Fruit fly (Drosophila melanogaster) whole organism, embryonic: ENCODE data around the gene COX7AL2.
A peak's percentile ranks its signal among the peaks of the same experiment; 100 is the strongest.

Source experiments
- B-H2 ChIP-seq: fragments of 200-800 bp; sonication (Bioruptor generic); optimal IDR thresholded peaks from 2 replicates; lab custom pipeline; 2018; ENCODE audit warnings: missing biosample characterization, mild to moderate bottlenecking, missing genetic modification characterization
- BtbVII ChIP-seq: fragments of 200-800 bp; sonication (Bioruptor generic); optimal IDR thresholded peaks from 3 replicates; lab custom pipeline; 2017; ENCODE audit warnings: missing biosample characterization, mild to moderate bottlenecking, missing genetic modification characterization
- CG10462 ChIP-seq: fragments of 200-800 bp; sonication (Bioruptor generic); optimal IDR thresholded peaks from 2 replicates; lab custom pipeline; 2016; ENCODE audit warnings: missing biosample characterization, missing genetic modification characterization
- CG12236 ChIP-seq: fragments of 200-800 bp; sonication (Bioruptor generic); optimal IDR thresholded peaks from 2 replicates; lab custom pipeline; 2016; ENCODE audit warnings: missing biosample characterization, missing genetic modification characterization
- CG13287 ChIP-seq: fragments of 200-800 bp; sonication (Bioruptor generic); IDR thresholded peaks from 2 replicates; pipeline ENCODE4 v1.3.6; 2022; ENCODE audit warnings: missing biosample characterization, missing genetic modification characterization; ENCODE audit not compliant: partially characterized antibody
- CG16779 ChIP-seq: fragments of 200-800 bp; sonication (Bioruptor generic); IDR thresholded peaks from 2 replicates; pipeline ENCODE4 v1.3.6; 2022; ENCODE audit warnings: missing biosample characterization, missing genetic modification characterization
- CG17361 ChIP-seq: fragments of 200-800 bp; sonication (Bioruptor generic); IDR thresholded peaks from 3 replicates; pipeline ENCODE4 v1.3.6; 2022; ENCODE audit warnings: missing biosample characterization, missing genetic modification characterization
- CG17385 ChIP-seq: fragments of 200-800 bp; sonication (Bioruptor generic); optimal IDR thresholded peaks from 3 replicates; lab custom pipeline; 2018; ENCODE audit warnings: missing biosample characterization, mild to moderate bottlenecking, missing genetic modification characterization
- CG17612 ChIP-seq: fragments of 200-800 bp; sonication (Bioruptor generic); IDR thresholded peaks from 2 replicates; pipeline ENCODE4 v1.3.6; 2022; ENCODE audit warnings: missing biosample characterization, missing genetic modification characterization
- CG3065 ChIP-seq: fragments of 200-800 bp; sonication (Bioruptor generic); optimal IDR thresholded peaks from 2 replicates; lab custom pipeline; 2016; ENCODE audit warnings: missing biosample characterization, missing genetic modification characterization
- CG3407 ChIP-seq: fragments of 200-800 bp; sonication (Bioruptor generic); optimal IDR thresholded peaks from 2 replicates; lab custom pipeline; 2018; ENCODE audit warnings: missing biosample characterization, mild to moderate bottlenecking, missing genetic modification characterization
- CG3726 ChIP-seq: fragments of 200-800 bp; sonication (Bioruptor generic); IDR thresholded peaks from 3 replicates; pipeline ENCODE4, ENCODE4 v1.3.6; 2022; ENCODE audit warnings: missing biosample characterization, missing genetic modification characterization
- CG42726 ChIP-seq: fragments of 200-800 bp; sonication (Bioruptor generic); IDR thresholded peaks from 2 replicates; pipeline ENCODE4 v1.3.6; 2022; ENCODE audit warnings: missing biosample characterization, missing genetic modification characterization; ENCODE audit not compliant: partially characterized antibody
- CG4730 ChIP-seq: fragments of 200-800 bp; sonication (Bioruptor generic); IDR thresholded peaks from 2 replicates; pipeline ENCODE4 v1.3.6; 2022; ENCODE audit warnings: missing biosample characterization, missing genetic modification characterization
- CG6254 ChIP-seq: fragments of 200-800 bp; sonication (Bioruptor generic); optimal IDR thresholded peaks from 3 replicates; lab custom pipeline; 2017; ENCODE audit warnings: mild to moderate bottlenecking, missing biosample characterization, missing genetic modification reagents, missing genetic modification characterization
- CG9437 ChIP-seq: fragments of 200-800 bp; sonication (Bioruptor generic); optimal IDR thresholded peaks from 2 replicates; lab custom pipeline; 2018; ENCODE audit warnings: missing biosample characterization, mild to moderate bottlenecking, missing genetic modification characterization
- CG9797 ChIP-seq: fragments of 200-800 bp; sonication (Bioruptor generic); optimal IDR thresholded peaks from 3 replicates; lab custom pipeline; 2018; ENCODE audit warnings: missing biosample characterization, mild to moderate bottlenecking, missing genetic modification characterization
- CTCF ChIP-seq: fragments of 200-800 bp; sonication (Bioruptor generic); optimal IDR thresholded peaks from 2 replicates; lab custom pipeline; 2017; ENCODE audit warnings: missing biosample characterization, mild to moderate bottlenecking, missing genetic modification characterization, moderate library complexity
- D19B ChIP-seq: fragments of 200-800 bp; sonication (Bioruptor generic); optimal IDR thresholded peaks from 2 replicates; lab custom pipeline; 2017; ENCODE audit warnings: missing biosample characterization, mild to moderate bottlenecking, missing genetic modification characterization
- Dek ChIP-seq: fragments of 200-800 bp; sonication (Bioruptor generic); optimal IDR thresholded peaks from 3 replicates; lab custom pipeline; 2019; ENCODE audit warnings: missing biosample characterization, mild to moderate bottlenecking, missing genetic modification characterization, moderate library complexity
- Ets65A ChIP-seq: fragments of 200-800 bp; sonication (Bioruptor generic); peaks from one replicate; lab custom pipeline; 2016; ENCODE audit warnings: missing biosample characterization, missing genetic modification characterization
- HLH4C ChIP-seq: fragments of 200-800 bp; sonication (Bioruptor generic); IDR thresholded peaks from 3 replicates; pipeline ENCODE4 v1.3.6; 2022; ENCODE audit warnings: missing biosample characterization, missing genetic modification characterization; ENCODE audit not compliant: partially characterized antibody
- Hey ChIP-seq: fragments of 200-800 bp; sonication (Bioruptor generic); optimal IDR thresholded peaks from 3 replicates; lab custom pipeline; 2018; ENCODE audit warnings: missing biosample characterization, mild to moderate bottlenecking, missing genetic modification characterization
- HmgZ ChIP-seq: fragments of 200-800 bp; sonication (Bioruptor generic); optimal IDR thresholded peaks from 2 replicates; lab custom pipeline; 2018; ENCODE audit warnings: missing biosample characterization, mild to moderate bottlenecking, missing genetic modification characterization
- Mes4 ChIP-seq: fragments of 200-800 bp; sonication (Bioruptor generic); optimal IDR thresholded peaks from 2 replicates; lab custom pipeline; 2016; ENCODE audit warnings: missing biosample characterization, missing genetic modification characterization
- NC2β ChIP-seq: fragments of 200-800 bp; sonication (Bioruptor generic); optimal IDR thresholded peaks from 2 replicates; lab custom pipeline; 2016; ENCODE audit warnings: missing biosample characterization, missing genetic modification characterization
- Poxn ChIP-seq: fragments of 200-800 bp; sonication (Bioruptor generic); IDR thresholded peaks from 2 replicates; pipeline ENCODE4 v1.3.6; 2022; ENCODE audit warnings: missing biosample characterization, missing genetic modification characterization
- Sry-δ ChIP-seq: fragments of 200-800 bp; sonication (Bioruptor generic); optimal IDR thresholded peaks from 2 replicates; lab custom pipeline; 2016; ENCODE audit warnings: missing biosample characterization, missing genetic modification characterization
- abd-A ChIP-seq: fragments of 200-800 bp; sonication (Bioruptor generic); optimal IDR thresholded peaks from 3 replicates; lab custom pipeline; 2019; ENCODE audit warnings: missing biosample characterization, mild to moderate bottlenecking, missing genetic modification characterization, moderate library complexity
- ac ChIP-seq: fragments of 200-800 bp; sonication (Bioruptor generic); optimal IDR thresholded peaks from 3 replicates; lab custom pipeline; 2017; ENCODE audit warnings: missing biosample characterization, mild to moderate bottlenecking, missing genetic modification characterization
- ap ChIP-seq: fragments of 200-800 bp; sonication (Bioruptor generic); IDR thresholded peaks from 2 replicates; pipeline ENCODE4 v1.3.6; 2022; ENCODE audit warnings: missing biosample characterization, missing genetic modification characterization
- ase ChIP-seq: fragments of 200-800 bp; sonication (Bioruptor generic); IDR thresholded peaks from 3 replicates; pipeline ENCODE4 v1.3.6; 2022; ENCODE audit warnings: missing biosample characterization, missing genetic modification characterization
- bowl ChIP-seq: fragments of 200-800 bp; sonication (Bioruptor generic); IDR thresholded peaks from 2 replicates; pipeline ENCODE4 v1.3.6; 2022; ENCODE audit warnings: missing biosample characterization, missing genetic modification characterization
- cad ChIP-seq: fragments of >200 bp; optimal IDR thresholded peaks from 2 replicates; lab custom pipeline; 2017; ENCODE audit warnings: missing biosample characterization, missing genetic modification characterization
- corto ChIP-seq: fragments of 200-800 bp; sonication (Bioruptor generic); optimal IDR thresholded peaks from 2 replicates; lab custom pipeline; 2016; ENCODE audit warnings: missing biosample characterization, mild to moderate bottlenecking, missing genetic modification characterization, moderate library complexity
- ems ChIP-seq: fragments of 200-800 bp; sonication (Bioruptor generic); optimal IDR thresholded peaks from 3 replicates; lab custom pipeline; 2016; ENCODE audit warnings: missing biosample characterization, missing genetic modification characterization
- esg ChIP-seq: fragments of 200-800 bp; sonication (Bioruptor generic); conservative IDR thresholded peaks from 2 replicates; pipeline ENCODE4 v1.3.6; 2022; ENCODE audit warnings: missing biosample characterization, missing genetic modification characterization
- fd64A ChIP-seq: fragments of 200-800 bp; sonication (Bioruptor generic); optimal IDR thresholded peaks from 3 replicates; lab custom pipeline; 2018; ENCODE audit warnings: missing biosample characterization, mild to moderate bottlenecking, missing genetic modification characterization
- gfzf ChIP-seq: fragments of 200-800 bp; sonication (Bioruptor generic); optimal IDR thresholded peaks from 2 replicates; lab custom pipeline; 2016; ENCODE audit warnings: missing biosample characterization, mild to moderate bottlenecking, missing genetic modification characterization, moderate library complexity
- gsb ChIP-seq: fragments of 200-800 bp; sonication (Bioruptor generic); IDR thresholded peaks from 2 replicates; pipeline ENCODE4 v1.3.6; 2022; ENCODE audit warnings: missing biosample characterization, missing genetic modification characterization
- ind ChIP-seq: fragments of 200-800 bp; sonication (Bioruptor generic); optimal IDR thresholded peaks from 3 replicates; lab custom pipeline; 2016; ENCODE audit warnings: missing biosample characterization, missing genetic modification characterization
- lilli ChIP-seq: fragments of 200-800 bp; sonication (Bioruptor generic); optimal IDR thresholded peaks from 3 replicates; lab custom pipeline; 2016; ENCODE audit warnings: missing biosample characterization, missing genetic modification characterization
- mld ChIP-seq: fragments of 200-800 bp; sonication (Bioruptor generic); IDR thresholded peaks from 3 replicates; pipeline ENCODE4 v1.3.6; 2022; ENCODE audit warnings: missing biosample characterization, missing genetic modification characterization; ENCODE audit not compliant: partially characterized antibody
- pfk ChIP-seq: fragments of 200-800 bp; sonication (Bioruptor generic); optimal IDR thresholded peaks from 2 replicates; lab custom pipeline; 2018; ENCODE audit warnings: missing biosample characterization, mild to moderate bottlenecking, missing genetic modification characterization, moderate library complexity
- sd ChIP-seq: fragments of 200-800 bp; sonication (Bioruptor generic); optimal IDR thresholded peaks from 3 replicates; lab custom pipeline; 2018; ENCODE audit warnings: missing biosample characterization, mild to moderate bottlenecking, missing genetic modification characterization, moderate library complexity
- sob ChIP-seq: fragments of 200-800 bp; sonication (Bioruptor generic); IDR thresholded peaks from 2 replicates; pipeline ENCODE4 v1.3.6; 2022; ENCODE audit warnings: missing biosample characterization, missing genetic modification characterization
- sqz ChIP-seq: fragments of 200-800 bp; sonication (Bioruptor generic); optimal IDR thresholded peaks from 3 replicates; lab custom pipeline; 2018; ENCODE audit warnings: missing biosample characterization, mild to moderate bottlenecking, missing genetic modification characterization
- tap ChIP-seq: fragments of 200-800 bp; optimal IDR thresholded peaks from 3 replicates; lab custom pipeline; 2019; ENCODE audit warnings: missing biosample characterization, mild to moderate bottlenecking, missing genetic modification characterization, moderate library complexity
- ttk ChIP-seq: fragments of 200-800 bp; sonication (Bioruptor generic); IDR thresholded peaks from 2 replicates; pipeline ENCODE4 v2.1.2; 2022; ENCODE audit warnings: missing biosample characterization, missing genetic modification characterization
- unpg ChIP-seq: fragments of 200-800 bp; sonication (Bioruptor generic); optimal IDR thresholded peaks from 3 replicates; lab custom pipeline; 2018; ENCODE audit warnings: missing biosample characterization, mild to moderate bottlenecking, missing genetic modification characterization, moderate library complexity
- wek ChIP-seq: fragments of 200-800 bp; sonication (Bioruptor generic); optimal IDR thresholded peaks from 3 replicates; lab custom pipeline; 2018; ENCODE audit warnings: missing biosample characterization, mild to moderate bottlenecking, missing genetic modification characterization, moderate library complexity

COX7AL2 gene

dm6 chr2L:2164520-2165237, 33.0 kb downstream of the COX7AL2 start (continued):
- TF ChIP-seq NC2β (GFP tag; lab: Kevin White, UChicago): peak; percentile 61
- TF ChIP-seq CG13287 (GFP tag; lab: Robert Waterston, UW): no peak
- TF ChIP-seq Ets65A (GFP tag; lab: Kevin White, UChicago): peak; percentile 76
- TF ChIP-seq corto (GFP tag; lab: Kevin White, UChicago): peak; percentile 94
- peak; percentile 19; the same call in 1 of the 3 replicates for TF ChIP-seq ase (GFP tag; lab: Robert Waterston, UW)
- no peak for TF ChIP-seq HLH4C (GFP tag; lab: Robert Waterston, UW)
- TF ChIP-seq CG3065 (GFP tag; lab: Kevin White, UChicago): peak; percentile 79
- 0 out of 2 replicates have a peak, but pooled peaks have one; percentile 13 for TF ChIP-seq sob
- TF ChIP-seq Dek (tag; lab: Kevin White, UChicago): no peak
- TF ChIP-seq CG10462 (GFP tag; lab: Kevin White, UChicago): peak; percentile 63
- no peak for TF ChIP-seq BtbVII (GFP tag; lab: Kevin White, UChicago)
- TF ChIP-seq CG42726 (GFP tag; lab: Robert Waterston, UW): no peak
- no peak for TF ChIP-seq abd-A
- no peak for TF ChIP-seq gfzf (GFP tag; lab: Kevin White, UChicago)
- peak; percentile 20 for TF ChIP-seq fd64A (GFP tag; lab: Kevin White, UChicago)
- no peak for TF ChIP-seq B-H2 (GFP tag; lab: Kevin White, UChicago)
- TF ChIP-seq CTCF (GFP tag; lab: Kevin White, UChicago): no peak
- no peak for TF ChIP-seq esg
- TF ChIP-seq CG3726 (GFP tag; lab: Robert Waterston, UW): no peak
- no peak for TF ChIP-seq pfk
- no peak; the same call in 1 of the 2 replicates for TF ChIP-seq ap
- peak; percentile 73 for TF ChIP-seq lilli (GFP tag; lab: Kevin White, UChicago)
- no peak for TF ChIP-seq ems (GFP tag; lab: Kevin White, UChicago)
- no peak for TF ChIP-seq Poxn (GFP tag; lab: Robert Waterston, UW)
- no peak for TF ChIP-seq D19B (GFP tag; lab: Kevin White, UChicago)
- no peak for TF ChIP-seq HmgZ (tag; lab: Kevin White, UChicago)
- TF ChIP-seq CG3407 (GFP tag; lab: Kevin White, UChicago): peak; percentile 10
- peak; percentile 51 for TF ChIP-seq sqz (GFP tag; lab: Kevin White, UChicago)
- peak; percentile 64 for TF ChIP-seq ac
- peak; percentile 54 for TF ChIP-seq CG12236 (GFP tag; lab: Kevin White, UChicago)
- peak; percentile 38 for TF ChIP-seq tap
- no peak for TF ChIP-seq mld
- peak; percentile 21 for TF ChIP-seq Sry-δ
- peak; percentile 56 for TF ChIP-seq Mes4 (GFP tag; lab: Kevin White, UChicago)
- TF ChIP-seq CG17612: no peak
- no peak for TF ChIP-seq sd
- no peak for TF ChIP-seq Hey (tag; lab: Kevin White, UChicago)
- TF ChIP-seq CG17385 (GFP tag; lab: Kevin White, UChicago): peak; percentile 3
- TF ChIP-seq CG16779 (GFP tag; lab: Robert Waterston, UW): no peak
- TF ChIP-seq CG9437 (GFP tag; lab: Kevin White, UChicago): peak; percentile 9
- TF ChIP-seq bowl: no peak
- TF ChIP-seq unpg (GFP tag; lab: Kevin White, UChicago): peak; percentile 62
- peak; percentile 9 for TF ChIP-seq CG9797
- peak; percentile 72 for TF ChIP-seq CG6254 (GFP tag; lab: Kevin White, UChicago)
- peak; percentile 51 for TF ChIP-seq wek (GFP tag; lab: Kevin White, UChicago)
- no peak for TF ChIP-seq gsb (GFP tag; lab: Robert Waterston, UW)
- peak; percentile 36 for TF ChIP-seq ind (GFP tag; lab: Kevin White, UChicago)
- peak; percentile 61 for TF ChIP-seq CG4730 (GFP tag; lab: Robert Waterston, UW)
- TF ChIP-seq cad: peak; percentile 86
- TF ChIP-seq CG17361 (GFP tag; lab: Robert Waterston, UW): peak; percentile 80
- TF ChIP-seq ttk (GFP tag; lab: Robert Waterston, UW): no peak
